Fruit fly (Drosophila melanogaster) whole organism, pupa: ENCODE results near the gene cype.

Experiments
- CG10348 ChIP-seq: fragments of 200-800 bp; sonication (Bioruptor generic); IDR thresholded peaks from 2 replicates; pipeline ENCODE4 v1.3.6; 2022; ENCODE audit warnings: missing biosample characterization, missing genetic modification characterization
- CG12605 ChIP-seq: fragments of 200-800 bp; sonication (Bioruptor generic); IDR thresholded peaks from 2 replicates; pipeline ENCODE4 v1.3.6; 2022; ENCODE audit warnings: missing biosample characterization, missing genetic modification characterization
- CG13204 ChIP-seq: fragments of 200-800 bp; sonication (Bioruptor generic); optimal IDR thresholded peaks from 2 replicates; lab custom pipeline; 2018; ENCODE audit warnings: missing biosample characterization, mild to moderate bottlenecking, missing genetic modification characterization, moderate library complexity
- CG14655 ChIP-seq: fragments of 200-800 bp; sonication (Bioruptor generic); optimal IDR thresholded peaks from 3 replicates; lab custom pipeline; 2017; ENCODE audit warnings: mild to moderate bottlenecking, missing biosample characterization, missing genetic modification reagents, missing genetic modification characterization
- CG15710 ChIP-seq: fragments of 200-800 bp; sonication (Bioruptor generic); optimal IDR thresholded peaks from 2 replicates; lab custom pipeline; 2018; ENCODE audit warnings: missing biosample characterization, mild to moderate bottlenecking, missing genetic modification characterization, moderate library complexity
- CG17806 ChIP-seq: fragments of 200-800 bp; sonication (Bioruptor generic); optimal IDR thresholded peaks from 2 replicates; lab custom pipeline; 2018; ENCODE audit warnings: missing biosample characterization, mild to moderate bottlenecking, missing genetic modification characterization, moderate library complexity
- CG32121 ChIP-seq: fragments of 200-800 bp; sonication (Bioruptor generic); IDR thresholded peaks from 2 replicates; pipeline ENCODE4 v1.3.6; 2022; ENCODE audit warnings: missing biosample characterization, missing genetic modification characterization
- CG34367 ChIP-seq: fragments of 200-800 bp; sonication (Bioruptor generic); optimal IDR thresholded peaks from 2 replicates; lab custom pipeline; 2018; ENCODE audit warnings: missing biosample characterization, mild to moderate bottlenecking, missing genetic modification characterization
- CG4496 ChIP-seq: fragments of 200-800 bp; sonication (Bioruptor generic); IDR thresholded peaks from 3 replicates; pipeline ENCODE4 v1.3.6; 2022; ENCODE audit warnings: missing biosample characterization, missing genetic modification characterization
- CG8159 ChIP-seq: fragments of 200-800 bp; sonication (Bioruptor generic); optimal IDR thresholded peaks from 3 replicates; lab custom pipeline; 2018; ENCODE audit warnings: missing biosample characterization, mild to moderate bottlenecking, missing genetic modification characterization, moderate library complexity
- CG8301 ChIP-seq: fragments of 200-800 bp; sonication (Bioruptor generic); optimal IDR thresholded peaks from 2 replicates; lab custom pipeline; 2018; ENCODE audit warnings: missing biosample characterization, mild to moderate bottlenecking, missing genetic modification characterization
- CG9948 ChIP-seq: fragments of 200-800 bp; sonication (Bioruptor generic); optimal IDR thresholded peaks from 2 replicates; lab custom pipeline; 2018; ENCODE audit warnings: missing biosample characterization, mild to moderate bottlenecking, missing genetic modification characterization, moderate library complexity
- D1 ChIP-seq: fragments of 200-800 bp; sonication (Bioruptor generic); optimal IDR thresholded peaks from 2 replicates; lab custom pipeline; 2018; ENCODE audit warnings: missing biosample characterization, mild to moderate bottlenecking, missing genetic modification characterization, moderate library complexity
- EcR ChIP-seq: fragments of 200-800 bp; sonication (Bioruptor generic); optimal IDR thresholded peaks from 3 replicates; lab custom pipeline; 2019; ENCODE audit warnings: missing biosample characterization, missing genetic modification characterization, mild to moderate bottlenecking, moderate library complexity, missing genetic modification reagents
- Ets98B ChIP-seq: fragments of 200-800 bp; sonication (Bioruptor generic); IDR thresholded peaks from 2 replicates; pipeline ENCODE4 v1.3.6; 2022; ENCODE audit warnings: missing biosample characterization, missing genetic modification characterization
- Pif1A ChIP-seq: fragments of 200-800 bp; sonication (Bioruptor generic); optimal IDR thresholded peaks from 3 replicates; lab custom pipeline; 2016; ENCODE audit warnings: missing biosample characterization, missing genetic modification characterization
- Pif1B ChIP-seq: fragments of 200-800 bp; sonication (Bioruptor generic); optimal IDR thresholded peaks from 3 replicates; lab custom pipeline; 2016; ENCODE audit warnings: missing biosample characterization, missing genetic modification characterization
- Snoo ChIP-seq: fragments of 200-800 bp; sonication (Bioruptor generic); optimal IDR thresholded peaks from 3 replicates; lab custom pipeline; 2017; ENCODE audit warnings: missing biosample characterization, mild to moderate bottlenecking, missing genetic modification characterization, inconsistent platforms
- fd96Ca ChIP-seq: fragments of 200-800 bp; sonication (Bioruptor generic); IDR thresholded peaks from 3 replicates; pipeline ENCODE4 v1.3.6; 2022; ENCODE audit warnings: missing biosample characterization, missing genetic modification characterization
- gl ChIP-seq: fragments of 200-800 bp; sonication (Bioruptor generic); optimal IDR thresholded peaks from 2 replicates; lab custom pipeline; 2018; ENCODE audit warnings: missing biosample characterization, mild to moderate bottlenecking, missing genetic modification characterization
- rn ChIP-seq: fragments of 200-800 bp; sonication (Bioruptor generic); IDR thresholded peaks from 2 replicates; pipeline ENCODE4 v1.3.6; 2022; ENCODE audit warnings: missing biosample characterization, missing genetic modification characterization

Gene cype

DNA sequence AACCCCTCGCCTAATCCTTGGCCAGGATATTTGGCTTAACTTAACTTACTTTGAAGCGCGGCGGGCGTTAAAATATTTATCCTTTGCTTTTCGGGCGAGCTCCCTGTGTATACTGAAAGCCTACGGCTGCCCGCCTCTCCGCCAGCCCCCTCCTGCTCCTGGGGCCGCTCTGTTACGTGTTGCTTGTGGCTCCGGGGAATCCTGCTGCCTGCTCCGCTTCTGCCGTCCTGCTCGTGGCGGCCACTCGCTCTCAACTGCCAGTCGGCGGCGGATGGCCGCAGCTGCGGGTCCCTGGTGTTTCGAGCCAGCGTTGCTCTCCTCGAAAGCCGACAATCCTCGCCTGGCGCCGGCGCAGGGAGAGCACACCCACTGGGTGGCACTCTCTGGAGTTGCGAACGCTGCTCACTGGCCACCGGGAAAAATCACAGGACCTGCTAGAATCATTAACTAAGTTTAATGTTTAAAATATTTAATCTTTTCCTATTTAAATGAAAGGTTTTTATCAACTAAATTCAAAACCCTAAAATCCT lies 12.3 kb upstream of the cype start, which contains the start of gene CG14024:
Gene CG14024 (minus strand): TSS at position 266 of the 530 bp plus-strand sequence.
- TF ChIP-seq CG12605 (GFP tag; lab: Robert Waterston, UW): 0 out of 2 replicates have a peak, but pooled peaks have one; percentile 20
- TF ChIP-seq Pif1A: no peak

DNA sequence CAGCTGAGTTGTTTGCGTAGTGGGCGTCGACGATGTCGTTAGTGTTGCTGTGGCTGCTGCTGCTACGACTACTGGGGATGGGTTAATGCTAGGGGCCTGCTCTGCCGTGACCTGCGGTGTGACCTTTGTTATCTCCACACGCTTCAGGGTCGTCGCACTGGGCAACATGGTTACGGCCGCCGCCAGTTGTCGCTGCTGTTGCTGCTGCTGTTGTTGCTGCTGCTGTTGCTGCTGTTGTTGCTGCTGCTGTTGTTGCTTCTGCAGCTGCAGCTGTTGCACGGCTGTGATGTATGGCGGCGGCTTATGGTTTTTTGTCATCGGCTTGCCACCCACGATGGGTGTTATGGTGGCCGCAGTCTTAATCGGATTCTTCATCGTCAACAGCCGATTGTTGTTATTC lies 7.0 kb upstream of the cype start:
- TF ChIP-seq CG9948 (tag; lab: Kevin White, UChicago): no peak
- no peak for TF ChIP-seq rn (GFP tag; lab: Robert Waterston, UW)
- TF ChIP-seq CG8159 (tag; lab: Kevin White, UChicago): no peak
- TF ChIP-seq Pif1B: no peak
- TF ChIP-seq Ets98B (GFP tag; lab: Robert Waterston, UW): no peak
- no peak for TF ChIP-seq CG12605 (GFP tag; lab: Robert Waterston, UW)
- TF ChIP-seq CG17806 (tag; lab: Kevin White, UChicago): no peak
- TF ChIP-seq CG8301 (tag; lab: Kevin White, UChicago): no peak
- TF ChIP-seq CG10348: no peak

DNA sequence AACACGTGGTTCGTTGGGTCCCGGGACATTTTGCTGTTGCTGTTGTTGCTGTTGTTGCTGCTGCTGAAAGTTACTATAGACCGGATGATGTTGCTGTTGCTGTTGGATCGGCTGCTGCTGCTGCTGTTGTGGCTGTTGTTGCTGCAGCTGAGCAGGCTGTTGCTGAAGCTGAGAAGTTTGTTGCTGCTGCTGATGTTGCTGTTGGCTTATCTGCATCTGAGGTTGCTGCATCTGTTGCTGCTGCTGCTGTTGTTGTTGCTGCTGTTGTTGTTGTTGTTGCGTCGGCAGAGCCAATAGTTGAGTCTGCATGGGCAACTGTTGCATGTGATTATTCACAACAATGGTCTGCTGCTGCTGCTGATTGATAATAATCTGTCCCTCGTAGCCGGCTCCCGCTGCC lies 6.0 kb upstream of the cype start:
- TF ChIP-seq Snoo (tag; lab: Kevin White, UChicago) (no peak), Ets98B (GFP tag; lab: Robert Waterston, UW) (no peak), CG8301 (tag; lab: Kevin White, UChicago) (no peak)

DNA sequence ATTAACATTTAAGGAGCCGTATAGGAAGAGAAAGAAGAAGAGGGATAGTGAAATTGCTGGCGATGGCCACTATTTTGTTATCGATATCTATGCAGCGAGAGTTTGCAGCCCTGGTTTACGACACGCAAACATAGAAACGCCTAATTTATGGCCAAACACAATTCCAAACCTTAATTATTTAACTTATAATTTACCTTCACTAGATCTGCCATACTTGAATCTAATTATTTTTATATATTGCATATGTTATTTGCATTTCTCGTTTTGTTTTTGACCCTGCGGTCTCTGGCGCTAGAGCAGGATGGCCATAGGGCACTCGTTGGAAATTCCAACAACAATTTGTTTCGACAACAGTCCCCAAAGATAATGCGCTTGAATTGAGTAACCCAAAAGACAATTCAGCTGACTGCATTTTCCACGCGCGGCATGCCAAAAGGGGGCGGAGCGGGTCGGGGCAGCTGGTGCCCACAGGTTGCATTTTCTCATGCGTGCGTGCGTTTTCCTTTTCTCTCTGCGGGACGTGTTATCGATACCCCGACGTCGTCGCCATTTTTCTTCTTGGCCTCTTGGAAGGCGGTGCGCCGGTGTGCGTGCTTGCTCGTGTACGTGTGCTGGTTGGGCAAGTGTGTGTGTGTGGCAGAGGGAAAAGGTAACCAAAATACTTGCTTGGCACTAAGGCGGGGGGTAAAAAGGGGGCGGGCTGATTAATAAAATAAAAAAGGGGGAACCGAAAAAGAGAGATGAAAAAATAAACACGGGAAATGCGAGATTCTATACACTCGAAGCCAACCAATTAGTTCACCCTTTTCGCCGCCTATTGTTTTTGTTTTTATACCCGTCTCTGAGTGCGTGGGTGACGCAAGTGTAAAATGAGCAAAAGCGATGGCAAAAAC lies 1.8 kb upstream of the cype start:
- peak; percentile 95 for TF ChIP-seq fd96Ca
- peak; percentile 82 for TF ChIP-seq Snoo (tag; lab: Kevin White, UChicago)
- TF ChIP-seq CG8159 (tag; lab: Kevin White, UChicago): peak; percentile 67
- no peak for TF ChIP-seq CG8301 (tag; lab: Kevin White, UChicago)
- peak; percentile 85 for TF ChIP-seq rn (GFP tag; lab: Robert Waterston, UW)
- TF ChIP-seq CG12605 (GFP tag; lab: Robert Waterston, UW): peak; percentile 92
- no peak for TF ChIP-seq Pif1A
- peak; percentile 63 for TF ChIP-seq CG17806 (tag; lab: Kevin White, UChicago)
- TF ChIP-seq CG10348: peak; percentile 58; the same call in 1 of the 2 replicates
- TF ChIP-seq CG13204 (GFP tag; lab: Kevin White, UChicago): peak; percentile 60
- TF ChIP-seq EcR: peak; percentile 42
- peak; percentile 54 for TF ChIP-seq CG9948 (tag; lab: Kevin White, UChicago)
- TF ChIP-seq CG4496: peak; percentile 94
- TF ChIP-seq CG34367: peak; percentile 57
- no peak for TF ChIP-seq CG14655 (GFP tag; lab: Kevin White, UChicago)
- TF ChIP-seq CG15710: peak; percentile 77
- no peak for TF ChIP-seq D1 (tag; lab: Kevin White, UChicago)
- TF ChIP-seq gl: peak; percentile 58
- peak; percentile 52 for TF ChIP-seq Pif1B
- peak; percentile 94 for TF ChIP-seq CG32121 (GFP tag; lab: Robert Waterston, UW)
- TF ChIP-seq Ets98B (GFP tag; lab: Robert Waterston, UW): peak; percentile 94

DNA sequence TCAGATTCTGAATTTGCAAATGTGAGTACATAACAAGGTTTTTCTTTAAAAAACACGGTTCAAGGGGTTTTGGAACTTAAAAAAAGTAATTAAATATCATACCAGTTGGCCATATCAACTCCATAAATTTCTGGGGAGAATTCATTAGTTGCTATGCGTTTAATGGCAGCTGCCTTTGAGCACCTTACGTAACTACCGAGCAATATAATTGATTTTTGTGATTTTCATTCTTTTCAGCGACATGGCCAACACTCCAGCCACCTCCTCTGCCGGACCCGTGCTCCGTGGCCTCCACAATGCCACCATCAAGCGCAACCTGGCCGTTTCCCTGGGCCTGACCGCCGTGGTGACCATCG lies 217 bp downstream of the cype start:
- TF ChIP-seq EcR (peak; percentile 43), CG34367 (no peak)

DNA sequence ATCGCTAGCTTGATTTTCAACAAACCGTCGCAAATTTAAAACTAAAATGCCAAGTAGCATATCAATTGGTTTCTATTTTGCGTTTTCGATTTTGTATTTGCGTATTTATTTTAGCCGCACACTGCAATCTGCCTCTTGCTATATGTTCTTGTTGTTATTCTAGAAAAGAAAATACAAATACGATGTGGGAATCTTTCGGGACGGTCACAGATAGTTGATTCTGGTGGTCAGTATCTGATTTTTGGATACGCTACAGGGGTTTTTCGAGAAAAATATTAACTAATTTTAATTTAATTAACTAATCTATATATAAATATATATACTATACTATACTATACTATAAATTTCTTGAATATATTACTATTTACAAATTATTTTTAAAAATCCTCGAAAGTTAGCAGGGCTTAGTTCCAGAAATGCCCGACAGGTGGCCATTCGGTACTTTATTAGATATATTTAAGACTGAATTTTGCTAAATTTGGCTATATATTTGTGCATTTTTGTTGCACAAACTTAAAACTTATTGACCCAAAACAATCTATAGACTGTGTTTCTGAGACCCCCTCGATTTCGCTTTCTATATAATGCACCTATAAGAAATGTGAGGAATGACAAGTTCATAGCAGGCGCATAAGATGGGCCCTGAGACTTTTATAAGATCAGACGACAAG lies 1.9 kb downstream of the cype start, which contains the start of gene CG14022:
Gene CG14022 (minus strand): TSS at position 51 of the 671 bp plus-strand sequence.
- no peak for TF ChIP-seq CG4496
- TF ChIP-seq CG14655 (GFP tag; lab: Kevin White, UChicago): peak; percentile 2

DNA sequence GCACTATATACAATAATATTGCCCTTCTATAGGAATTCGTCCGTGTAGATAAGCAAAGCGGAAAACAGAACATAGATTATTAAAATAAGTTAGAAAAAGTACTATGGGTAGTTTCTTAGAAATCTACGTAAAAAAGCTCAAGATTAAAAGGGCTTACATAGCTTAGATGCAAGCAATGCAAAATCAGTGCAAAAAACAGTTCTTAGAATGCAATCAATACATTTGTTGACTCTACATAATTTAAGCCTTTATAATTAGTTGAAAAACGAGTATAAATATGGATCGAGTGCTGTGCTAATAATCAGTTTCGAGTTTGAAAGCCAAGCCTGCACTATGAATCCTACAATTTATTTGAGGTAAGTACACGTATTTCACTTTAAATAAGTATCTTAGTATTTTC lies 2.5 kb downstream of the cype start, which contains the start of gene TotM:
Gene TotM (plus strand): TSS at position 301 of the 400 bp plus-strand sequence.
- TF ChIP-seq gl (no peak), CG9948 (tag; lab: Kevin White, UChicago) (no peak), CG14655 (GFP tag; lab: Kevin White, UChicago) (no peak), fd96Ca (no peak), Pif1B (no peak), Pif1A (no peak), EcR (no peak), CG10348 (no peak), CG8159 (tag; lab: Kevin White, UChicago) (no peak), CG32121 (GFP tag; lab: Robert Waterston, UW) (no peak), rn (GFP tag; lab: Robert Waterston, UW) (no peak), CG17806 (tag; lab: Kevin White, UChicago) (no peak), CG15710 (no peak), Ets98B (GFP tag; lab: Robert Waterston, UW) (no peak), D1 (tag; lab: Kevin White, UChicago) (no peak), CG8301 (tag; lab: Kevin White, UChicago) (no peak), CG4496 (no peak), Snoo (tag; lab: Kevin White, UChicago) (no peak), CG34367 (no peak), CG12605 (GFP tag; lab: Robert Waterston, UW) (no peak)
